Worm (Caenorhabditis elegans) whole organism, L1 larva: ENCODE measurements around the gene clp-1.

Experiments used
- C04F5.9 ChIP-seq: sonication (generic microtip); optimal IDR thresholded peaks from 2 replicates; lab custom pipeline; 2016; ENCODE audit warnings: missing genetic modification characterization, missing compliant biosample characterization
- C16A3.4 ChIP-seq: fragments of 150-350 bp; optimal IDR thresholded peaks from 2 replicates; lab custom pipeline; 2014; ENCODE audit warnings: missing biosample characterization, missing genetic modification characterization
- F16B12.6 ChIP-seq: fragments of 150-350 bp; optimal IDR thresholded peaks from 2 replicates; lab custom pipeline; 2014; ENCODE audit warnings: missing biosample characterization, missing genetic modification characterization
- alr-1 ChIP-seq: fragments of 200-800 bp; sonication (Bioruptor generic); optimal IDR thresholded peaks from 2 replicates; lab custom pipeline; 2018; ENCODE audit warnings: borderline replicate concordance, mild to moderate bottlenecking, missing genetic modification characterization, missing compliant biosample characterization
- ama-1 ChIP-seq: fragments of 150-350 bp; optimal IDR thresholded peaks from 2 replicates; lab custom pipeline; 2014
- blmp-1 ChIP-seq: fragments of 150-350 bp; optimal IDR thresholded peaks from 2 replicates; lab custom pipeline; 2014; ENCODE audit warnings: missing biosample characterization, missing genetic modification characterization
- ceh-8 ChIP-seq: fragments of 200-800 bp; sonication (Bioruptor generic); optimal IDR thresholded peaks from 2 replicates; lab custom pipeline; 2018; ENCODE audit warnings: mild to moderate bottlenecking, missing genetic modification characterization, moderate library complexity, missing compliant biosample characterization
- ceh-82 ChIP-seq, 3 experiments: fragments of 150-350 bp in 1 of 3; sonication (generic microtip) in 2 of 3; optimal IDR thresholded peaks; 2 replicates each; lab custom pipeline; 2014 to 2017; ENCODE audit warnings: missing biosample characterization in 3 of 3, missing genetic modification characterization in 3 of 3
- ceh-90 ChIP-seq: sonication (generic microtip); optimal IDR thresholded peaks from 2 replicates; lab custom pipeline; 2016; ENCODE audit warnings: missing genetic modification characterization, missing compliant biosample characterization
- dpl-1 ChIP-seq, 3 experiments: fragments of 150-350 bp in 2 of 3; sonication (generic microtip) in 1 of 3; optimal IDR thresholded peaks; 2 replicates each; lab custom pipeline; 2014 to 2017; ENCODE audit warnings: missing biosample characterization in 3 of 3, missing genetic modification characterization in 3 of 3, missing genetic modification reagents in 3 of 3
- dsc-1 ChIP-seq: sonication (generic microtip); optimal IDR thresholded peaks from 2 replicates; lab custom pipeline; 2016; ENCODE audit warnings: mild to moderate bottlenecking, missing genetic modification characterization, missing compliant biosample characterization
- efl-3 ChIP-seq: fragments of 200-800 bp; sonication (Bioruptor generic); optimal IDR thresholded peaks from 2 replicates; lab custom pipeline; 2018; ENCODE audit warnings: mild to moderate bottlenecking, missing genetic modification characterization, missing compliant biosample characterization
- egl-27 ChIP-seq, 2 experiments: fragments of 150-350 bp in 1 of 2; sonication (generic microtip); optimal IDR thresholded peaks; 3 replicates each; lab custom pipeline; 2017 to 2018; ENCODE audit warnings: missing biosample characterization in 2 of 2, missing genetic modification characterization in 2 of 2, missing genetic modification reagents in 2 of 2
- elt-2 ChIP-seq: sonication (generic microtip); optimal IDR thresholded peaks from 2 replicates; lab custom pipeline; 2016; ENCODE audit warnings: missing genetic modification characterization, mild to moderate bottlenecking, inconsistent platforms, missing compliant biosample characterization, missing genetic modification reagents
- ets-5 ChIP-seq: fragments of 200-800 bp; sonication (Bioruptor generic); IDR thresholded peaks from 2 replicates; pipeline ENCODE4 v1.3.6; 2022; ENCODE audit warnings: missing genetic modification characterization, missing compliant biosample characterization
- fkh-10 ChIP-seq: sonication (generic microtip); optimal IDR thresholded peaks from 2 replicates; lab custom pipeline; 2017; ENCODE audit warnings: missing biosample characterization, missing genetic modification reagents, missing genetic modification characterization
- fkh-4 ChIP-seq: sonication (generic microtip); optimal IDR thresholded peaks from 2 replicates; lab custom pipeline; 2016; ENCODE audit warnings: missing compliant biosample characterization, missing genetic modification characterization, borderline replicate concordance
- fkh-8 ChIP-seq: sonication (generic microtip); optimal IDR thresholded peaks from 2 replicates; lab custom pipeline; 2016; ENCODE audit warnings: mild to moderate bottlenecking, missing genetic modification characterization, missing compliant biosample characterization
- grh-1 ChIP-seq: fragments of 200-800 bp; sonication (Bioruptor generic); IDR thresholded peaks from 2 replicates; pipeline ENCODE4 v1.3.6; 2022; ENCODE audit warnings: missing genetic modification reagents, missing genetic modification characterization, missing compliant biosample characterization
- hlh-17 ChIP-seq: fragments of 200-800 bp; sonication (Bioruptor generic); optimal IDR thresholded peaks from 2 replicates; lab custom pipeline; 2018; ENCODE audit warnings: missing genetic modification characterization, mild to moderate bottlenecking, missing compliant biosample characterization, moderate library complexity, borderline replicate concordance
- hpl-2 ChIP-seq: fragments of 150-350 bp; optimal IDR thresholded peaks from 2 replicates; lab custom pipeline; 2014; ENCODE audit warnings: missing biosample characterization, missing genetic modification reagents, missing genetic modification characterization
- irx-1 ChIP-seq: sonication (generic microtip); optimal IDR thresholded peaks from 2 replicates; lab custom pipeline; 2016; ENCODE audit warnings: missing genetic modification characterization, missing compliant biosample characterization
- isw-1 ChIP-seq: fragments of 200-800 bp; sonication (Bioruptor generic); IDR thresholded peaks from 2 replicates; pipeline ENCODE4 v1.3.6; 2022; ENCODE audit warnings: missing genetic modification characterization, missing compliant biosample characterization
- jun-1 ChIP-seq: fragments of 150-350 bp; optimal IDR thresholded peaks from 2 replicates; lab custom pipeline; 2014; ENCODE audit warnings: missing biosample characterization, missing genetic modification reagents, missing genetic modification characterization
- lin-13 ChIP-seq: fragments of 150-350 bp; optimal IDR thresholded peaks from 2 replicates; lab custom pipeline; 2014; ENCODE audit warnings: missing biosample characterization, missing genetic modification reagents, missing genetic modification characterization
- lin-14 ChIP-seq: fragments of 200-800 bp; sonication (Bioruptor generic); optimal IDR thresholded peaks from 2 replicates; lab custom pipeline; 2018; ENCODE audit warnings: mild to moderate bottlenecking, missing genetic modification characterization, moderate library complexity, missing compliant biosample characterization
- lir-3 ChIP-seq: sonication (generic microtip); optimal IDR thresholded peaks from 2 replicates; lab custom pipeline; 2016; ENCODE audit warnings: mild to moderate bottlenecking, missing genetic modification characterization, moderate library complexity, missing compliant biosample characterization; ENCODE audit not compliant: poor library complexity
- mab-9 ChIP-seq: fragments of 200-800 bp; sonication (Bioruptor generic); IDR thresholded peaks from 2 replicates; pipeline ENCODE4 v1.3.6; 2022; ENCODE audit warnings: missing genetic modification reagents, missing genetic modification characterization, missing compliant biosample characterization
- mef-2 ChIP-seq: fragments of 150-350 bp; optimal IDR thresholded peaks from 2 replicates; lab custom pipeline; 2014; ENCODE audit warnings: missing biosample characterization, missing genetic modification characterization
- nhr-19 ChIP-seq: fragments of 200-800 bp; sonication (Bioruptor generic); conservative IDR thresholded peaks from 2 replicates; pipeline ENCODE4 v1.3.6; 2022; ENCODE audit warnings: missing genetic modification characterization, missing compliant biosample characterization
- nhr-20 ChIP-seq: sonication (generic microtip); optimal IDR thresholded peaks from 2 replicates; lab custom pipeline; 2016; ENCODE audit warnings: mild to moderate bottlenecking, missing genetic modification characterization, missing compliant biosample characterization
- nhr-28 ChIP-seq: fragments of 150-350 bp; optimal IDR thresholded peaks from 2 replicates; lab custom pipeline; 2014; ENCODE audit warnings: missing biosample characterization, missing genetic modification characterization
- nhr-47 ChIP-seq: sonication (generic microtip); optimal IDR thresholded peaks from 2 replicates; lab custom pipeline; 2016; ENCODE audit warnings: mild to moderate bottlenecking, missing genetic modification characterization, moderate library complexity, missing compliant biosample characterization
- nhr-71 ChIP-seq: sonication (generic microtip); optimal IDR thresholded peaks from 2 replicates; lab custom pipeline; 2016; ENCODE audit warnings: mild to moderate bottlenecking, missing genetic modification characterization, moderate library complexity, missing compliant biosample characterization
- pag-3 ChIP-seq: sonication (generic microtip); optimal IDR thresholded peaks from 2 replicates; lab custom pipeline; 2017; ENCODE audit warnings: missing genetic modification characterization, mild to moderate bottlenecking, missing compliant biosample characterization, antibody characterized with exemption, borderline replicate concordance; ENCODE audit not compliant: insufficient read depth
- rnt-1 ChIP-seq: sonication (generic microtip); optimal IDR thresholded peaks from 2 replicates; lab custom pipeline; 2016; ENCODE audit warnings: mild to moderate bottlenecking, missing genetic modification characterization, moderate library complexity, missing compliant biosample characterization
- snpc-4 ChIP-seq: fragments of 150-350 bp; optimal IDR thresholded peaks from 2 replicates; lab custom pipeline; 2014; ENCODE audit warnings: missing biosample characterization, missing genetic modification characterization
- sptf-1 ChIP-seq: fragments of 150-350 bp; optimal IDR thresholded peaks from 2 replicates; lab custom pipeline; 2014; ENCODE audit warnings: missing biosample characterization, missing genetic modification characterization
- sup-37 ChIP-seq: fragments of 200-800 bp; sonication (Bioruptor generic); optimal IDR thresholded peaks from 2 replicates; lab custom pipeline; 2018; ENCODE audit warnings: mild to moderate bottlenecking, missing genetic modification characterization, missing compliant biosample characterization
- tbx-2 ChIP-seq: sonication (generic microtip); optimal IDR thresholded peaks from 2 replicates; lab custom pipeline; 2016; ENCODE audit warnings: missing genetic modification characterization, missing compliant biosample characterization
- unc-30 ChIP-seq: sonication (generic microtip); optimal IDR thresholded peaks from 2 replicates; lab custom pipeline; 2017; ENCODE audit warnings: missing biosample characterization, missing genetic modification characterization
- ztf-11 ChIP-seq, 2 experiments: sonication (generic microtip); optimal IDR thresholded peaks; 2 replicates each; lab custom pipeline; 2016 to 2017; ENCODE audit warnings: missing genetic modification characterization in 2 of 2, missing biosample characterization in 1 of 2, missing compliant biosample characterization in 1 of 2
- ztf-4 ChIP-seq: fragments of 150-350 bp; optimal IDR thresholded peaks from 2 replicates; lab custom pipeline; 2014; ENCODE audit warnings: missing biosample characterization, missing genetic modification characterization

clp-1 gene

DNA sequence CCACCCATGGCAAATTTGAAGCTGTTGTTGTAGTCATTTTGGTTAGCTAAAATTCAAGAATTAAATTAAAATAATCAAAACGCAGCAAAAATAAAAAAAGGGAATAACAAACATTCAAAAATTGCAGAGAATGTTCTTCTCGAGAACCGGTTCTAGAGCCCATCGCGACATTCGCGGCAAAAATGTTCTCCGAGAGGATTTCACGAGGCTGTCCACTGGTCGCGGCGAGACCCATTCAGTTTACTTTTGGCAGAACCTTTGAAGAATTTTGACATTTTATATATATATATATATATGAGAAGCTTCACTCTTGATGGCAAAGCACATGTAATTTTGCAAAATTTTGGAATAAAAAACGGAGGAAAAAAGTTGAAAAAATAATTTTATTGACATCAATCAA is 49.7 kb downstream of the clp-1 start, which contains the start of gene F44B9.8 (continued):
- no peak for TF ChIP-seq fkh-10 (GFP tag; lab: Kevin White, UChicago)
- peak; percentile 13 for TF ChIP-seq fkh-8 (tag; lab: Kevin White, UChicago)
- TF ChIP-seq ceh-90 (tag; lab: Kevin White, UChicago), result no peak
- TF ChIP-seq grh-1 (GFP tag; lab: Robert Waterston, UW), result peak; percentile 86
- no peak for TF ChIP-seq efl-3
- TF ChIP-seq ama-1 (lab: Kevin White, UChicago), result no peak
- TF ChIP-seq dpl-1 (GFP tag; optimal IDR thresholded peaks at IDR 0.05; lab: Kevin White, UChicago), result peak; percentile 60 to 82 (median 76)
- TF ChIP-seq hlh-17, result no peak
- peak; percentile 72 for TF ChIP-seq nhr-20
- no peak for TF ChIP-seq mab-9 (GFP tag; lab: Robert Waterston, UW)
- TF ChIP-seq ztf-4 (tag; lab: Kevin White, UChicago), result peak; percentile 12
- peak; percentile 71 for TF ChIP-seq C16A3.4 (tag; lab: Kevin White, UChicago)
- TF ChIP-seq snpc-4 (tag; lab: Kevin White, UChicago), result no peak
- TF ChIP-seq isw-1 (GFP tag; lab: Robert Waterston, UW), result no peak
- TF ChIP-seq lin-13, result no peak
- TF ChIP-seq unc-30 (tag; lab: Kevin White, UChicago), result no peak
- TF ChIP-seq ztf-11 (tag; optimal IDR thresholded peaks at IDR 0.05; lab: Kevin White, UChicago), result peak in 1 of 2 experiments; percentile 20
- no peak for TF ChIP-seq ets-5 (GFP tag; lab: Robert Waterston, UW)
- no peak for TF ChIP-seq nhr-28 (tag; lab: Kevin White, UChicago)
- peak; percentile 55 for TF ChIP-seq tbx-2 (tag; lab: Kevin White, UChicago)
- TF ChIP-seq egl-27 (tag; optimal IDR thresholded peaks at IDR 0.05; lab: Kevin White, UChicago), result no peak
- no peak for TF ChIP-seq alr-1 (tag; lab: Kevin White, UChicago)
- peak; percentile 78 for TF ChIP-seq lin-14 (GFP tag; lab: Kevin White, UChicago)
- TF ChIP-seq C04F5.9 (tag; lab: Kevin White, UChicago), result peak; percentile 7
- peak in 1 of 3 experiments; percentile 52 for TF ChIP-seq ceh-82 (tag; optimal IDR thresholded peaks at IDR 0.05; lab: Kevin White, UChicago)
- TF ChIP-seq lir-3, result peak; percentile 24
- TF ChIP-seq irx-1 (tag; lab: Kevin White, UChicago), result peak; percentile 3
- TF ChIP-seq nhr-71 (tag; lab: Kevin White, UChicago), result peak; percentile 69
- TF ChIP-seq sup-37, result no peak
- TF ChIP-seq nhr-47 (tag; lab: Kevin White, UChicago), result peak; percentile 50

DNA sequence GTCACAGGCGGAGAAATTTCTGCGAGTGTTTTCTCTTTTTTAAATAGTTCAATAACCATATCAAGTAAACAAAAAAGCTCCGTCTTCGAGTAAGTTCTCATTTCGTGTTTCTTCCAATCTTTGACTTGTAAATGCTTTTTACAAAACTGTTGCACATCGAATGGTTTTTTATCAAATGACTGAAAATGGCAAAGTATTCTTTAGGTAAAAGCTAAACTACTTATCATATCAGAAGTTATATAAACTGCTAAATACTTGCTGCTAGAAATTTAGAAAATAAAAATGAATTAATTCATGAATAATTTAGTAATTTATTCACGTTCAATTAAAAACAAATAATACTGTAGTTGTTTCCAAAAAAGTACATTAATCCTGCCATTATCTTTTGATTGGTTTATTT is 51.2 kb downstream of the clp-1 start, which contains the start of gene F44B9.9:
F44B9.9 (minus strand) TSS at position 101 of the 400 bp plus-strand sequence.
- TF ChIP-seq pag-3 (tag; lab: Kevin White, UChicago), result no peak
- no peak for TF ChIP-seq grh-1 (GFP tag; lab: Robert Waterston, UW)
- no peak for TF ChIP-seq hpl-2
- TF ChIP-seq, all 84 proteins: peak for 0

DNA sequence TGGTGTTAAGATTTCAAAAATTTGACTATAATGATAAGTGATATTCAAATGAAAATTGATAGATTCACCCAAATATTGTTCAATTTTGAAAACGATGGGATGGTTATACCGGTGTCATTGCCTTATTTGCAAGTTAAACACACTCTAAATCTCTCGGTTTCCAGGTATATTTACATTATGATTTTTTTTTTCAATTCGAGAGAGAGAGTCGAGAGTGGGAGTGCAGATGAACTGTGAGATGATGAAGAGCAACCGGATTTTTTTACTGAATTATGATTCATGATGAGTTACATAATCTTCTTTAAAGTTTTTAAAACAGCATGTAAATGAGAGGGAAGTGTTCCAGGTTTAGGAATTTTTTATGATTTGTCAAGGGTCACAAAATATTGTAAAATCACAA is 53.8 kb downstream of the clp-1 start, which contains the start of gene F44B9.10:
F44B9.10 (minus strand) TSS at position 101 of the 400 bp plus-strand sequence.
- no peak for TF ChIP-seq ceh-8 (GFP tag; lab: Kevin White, UChicago)
- TF ChIP-seq grh-1 (GFP tag; lab: Robert Waterston, UW), result no peak
- no peak for TF ChIP-seq nhr-19 (GFP tag; lab: Robert Waterston, UW)
- no peak for TF ChIP-seq sptf-1 (tag; lab: Kevin White, UChicago)
- no peak for TF ChIP-seq rnt-1 (tag; lab: Kevin White, UChicago)
- TF ChIP-seq fkh-4 (tag; lab: Kevin White, UChicago), result no peak
- no peak for TF ChIP-seq dsc-1 (tag; lab: Kevin White, UChicago)
- no peak for TF ChIP-seq lin-14 (GFP tag; lab: Kevin White, UChicago)
- TF ChIP-seq F16B12.6 (tag; lab: Kevin White, UChicago), result no peak
- TF ChIP-seq C04F5.9 (tag; lab: Kevin White, UChicago), result no peak
- TF ChIP-seq mef-2, result no peak
- TF ChIP-seq nhr-71 (tag; lab: Kevin White, UChicago), result no peak
- no peak for TF ChIP-seq nhr-20
- TF ChIP-seq elt-2 (tag; lab: Kevin White, UChicago), result no peak
- no peak for TF ChIP-seq dpl-1 (GFP tag; optimal IDR thresholded peaks at IDR 0.05; lab: Kevin White, UChicago)
- no peak for TF ChIP-seq nhr-47 (tag; lab: Kevin White, UChicago)
- TF ChIP-seq jun-1 (tag; lab: Kevin White, UChicago), result no peak
- no peak for TF ChIP-seq blmp-1 (tag; lab: Kevin White, UChicago)
- no peak for TF ChIP-seq snpc-4 (tag; lab: Kevin White, UChicago)
- no peak for TF ChIP-seq isw-1 (GFP tag; lab: Robert Waterston, UW)
